Worm (Caenorhabditis elegans) whole organism, young adult: ENCODE results near the gene aexr-3.

Source experiments
- B0261.1 ChIP-seq: sonication (generic microtip); optimal IDR thresholded peaks from 2 replicates; lab custom pipeline; 2016; ENCODE audit warnings: mild to moderate bottlenecking, missing genetic modification characterization, moderate library complexity, missing compliant biosample characterization
- C17E4.6 ChIP-seq: fragments of 200-800 bp; sonication (Bioruptor generic); IDR thresholded peaks from 2 replicates; pipeline ENCODE4 v1.3.6; 2022; ENCODE audit warnings: missing genetic modification reagents, missing genetic modification characterization, missing compliant biosample characterization
- D2030.7 ChIP-seq: fragments of 200-800 bp; sonication (Bioruptor generic); IDR thresholded peaks from 2 replicates; pipeline ENCODE4 v1.3.6; 2022; ENCODE audit warnings: missing genetic modification reagents, missing genetic modification characterization, missing compliant biosample characterization
- F23B12.7 ChIP-seq: sonication (generic microtip); optimal IDR thresholded peaks from 2 replicates; lab custom pipeline; 2017; ENCODE audit warnings: missing genetic modification characterization, mild to moderate bottlenecking, missing compliant biosample characterization, antibody characterized with exemption, moderate library complexity; ENCODE audit not compliant: insufficient read depth
- F33H1.4 ChIP-seq: fragments of 200-800 bp; sonication (Bioruptor generic); IDR thresholded peaks from 2 replicates; pipeline ENCODE4 v1.3.6; 2022; ENCODE audit warnings: missing genetic modification reagents, missing genetic modification characterization, missing compliant biosample characterization
- F37B4.10 ChIP-seq: fragments of 200-800 bp; sonication (Bioruptor generic); IDR thresholded peaks from 2 replicates; pipeline ENCODE4 v1.3.6; 2022; ENCODE audit warnings: missing genetic modification characterization, missing compliant biosample characterization
- F49E8.2 ChIP-seq: sonication (generic microtip); optimal IDR thresholded peaks from 3 replicates; lab custom pipeline; 2017; ENCODE audit warnings: missing genetic modification characterization, mild to moderate bottlenecking, missing compliant biosample characterization, antibody characterized with exemption, moderate library complexity; ENCODE audit not compliant: insufficient read depth
- T26A5.8 ChIP-seq: sonication (generic microtip); optimal IDR thresholded peaks from 2 replicates; lab custom pipeline; 2016; ENCODE audit warnings: missing genetic modification characterization, missing compliant biosample characterization
- ZK185.1 ChIP-seq: sonication (generic microtip); optimal IDR thresholded peaks from 2 replicates; lab custom pipeline; 2016; ENCODE audit warnings: mild to moderate bottlenecking, missing genetic modification characterization, missing compliant biosample characterization; ENCODE audit not compliant: poor library complexity, severe bottlenecking
- ama-1 ChIP-seq, 3 experiments: fragments of 150-350 bp in 1 of 3; sonication (generic microtip) in 2 of 3; optimal IDR thresholded peaks; 2 replicates each; lab custom pipeline; 2014 to 2018; ENCODE audit warnings: missing biosample characterization in 2 of 3, missing genetic modification characterization in 2 of 3, missing genetic modification reagents in 2 of 3
- aptf-2 ChIP-seq: fragments of 200-800 bp; sonication (Bioruptor generic); conservative IDR thresholded peaks from 2 replicates; pipeline ENCODE4 v1.3.6; 2022; ENCODE audit warnings: missing genetic modification reagents, missing genetic modification characterization, missing compliant biosample characterization
- atf-7 ChIP-seq: sonication (generic microtip); optimal IDR thresholded peaks from 2 replicates; lab custom pipeline; 2017; ENCODE audit warnings: mild to moderate bottlenecking, missing genetic modification characterization, missing compliant biosample characterization
- attf-5 ChIP-seq: fragments of 200-800 bp; sonication (Bioruptor generic); optimal IDR thresholded peaks from 2 replicates; lab custom pipeline; 2018; ENCODE audit warnings: mild to moderate bottlenecking, missing genetic modification characterization, missing compliant biosample characterization
- attf-6 ChIP-seq: fragments of 200-800 bp; sonication (Bioruptor generic); IDR thresholded peaks from 2 replicates; pipeline ENCODE4 v1.3.6; 2022; ENCODE audit warnings: missing genetic modification reagents, missing genetic modification characterization, missing compliant biosample characterization
- bed-1 ChIP-seq: fragments of 200-800 bp; sonication (Bioruptor generic); IDR thresholded peaks from 2 replicates; pipeline ENCODE4 v1.3.6; 2022; ENCODE audit warnings: missing genetic modification reagents, missing genetic modification characterization, missing compliant biosample characterization
- bed-2 ChIP-seq: fragments of 200-800 bp; sonication (Bioruptor generic); IDR thresholded peaks from 2 replicates; pipeline ENCODE4 v1.3.6; 2022; ENCODE audit warnings: missing genetic modification reagents, missing genetic modification characterization, missing compliant biosample characterization
- ccch-3 ChIP-seq: fragments of 200-800 bp; sonication (Bioruptor generic); optimal IDR thresholded peaks from 2 replicates; lab custom pipeline; 2018; ENCODE audit warnings: mild to moderate bottlenecking, missing genetic modification characterization, missing compliant biosample characterization
- cebp-1 ChIP-seq, 2 experiments: fragments of 200-800 bp in 1 of 2; sonication (Bioruptor generic) in 1 of 2; sonication (generic microtip) in 1 of 2; IDR thresholded peaks in 1 of 2; optimal IDR thresholded peaks in 1 of 2; 2 replicates each; pipeline versions ENCODE4 v1.3.6 to Lab custom; 2017 to 2022; ENCODE audit warnings: missing compliant biosample characterization in 2 of 2, missing genetic modification characterization in 2 of 2, mild to moderate bottlenecking in 1 of 2, missing genetic modification reagents in 1 of 2, moderate library complexity in 1 of 2
- ceh-100 ChIP-seq: fragments of 200-800 bp; sonication (Bioruptor generic); IDR thresholded peaks from 2 replicates; pipeline ENCODE4 v1.3.6; 2022; ENCODE audit warnings: missing genetic modification reagents, missing genetic modification characterization, missing compliant biosample characterization
- ceh-40 ChIP-seq: fragments of 200-800 bp; sonication (Bioruptor generic); IDR thresholded peaks from 2 replicates; pipeline ENCODE4 v1.3.6; 2022; ENCODE audit warnings: missing genetic modification characterization, missing compliant biosample characterization
- die-1 ChIP-seq: sonication (generic microtip); optimal IDR thresholded peaks from 2 replicates; lab custom pipeline; 2016; ENCODE audit warnings: missing genotype, mild to moderate bottlenecking, missing genetic modification characterization, missing compliant biosample characterization
- dox-1 ChIP-seq: fragments of 200-800 bp; sonication (Bioruptor generic); IDR thresholded peaks from 2 replicates; pipeline ENCODE4 v1.3.6; 2022; ENCODE audit warnings: missing genetic modification reagents, missing genetic modification characterization, missing compliant biosample characterization
- dpff-1 ChIP-seq: sonication (generic microtip); optimal IDR thresholded peaks from 2 replicates; lab custom pipeline; 2017; ENCODE audit warnings: mild to moderate bottlenecking, missing genetic modification characterization, missing compliant biosample characterization
- ekl-4 ChIP-seq: fragments of 200-800 bp; sonication (Bioruptor generic); IDR thresholded peaks from 2 replicates; pipeline ENCODE4 v1.3.6; 2022; ENCODE audit warnings: missing genetic modification reagents, missing genetic modification characterization, missing compliant biosample characterization
- hmg-1.2 ChIP-seq: fragments of 200-800 bp; sonication (Bioruptor generic); IDR thresholded peaks from 2 replicates; pipeline ENCODE4 v1.3.6; 2022; ENCODE audit warnings: missing genetic modification reagents, missing genetic modification characterization, missing compliant biosample characterization
- lin-26 ChIP-seq: fragments of 200-800 bp; sonication (Bioruptor generic); IDR thresholded peaks from 2 replicates; pipeline ENCODE4 v1.3.6; 2022; ENCODE audit warnings: missing genetic modification reagents, missing genetic modification characterization, missing compliant biosample characterization
- lin-54 ChIP-seq: fragments of 200-800 bp; sonication (Bioruptor generic); optimal IDR thresholded peaks from 2 replicates; lab custom pipeline; 2018; ENCODE audit warnings: mild to moderate bottlenecking, missing genetic modification characterization, missing compliant biosample characterization
- lir-1 ChIP-seq: fragments of 200-800 bp; sonication (Bioruptor generic); conservative IDR thresholded peaks from 2 replicates; pipeline ENCODE4 v1.3.6; 2022; ENCODE audit warnings: missing genetic modification reagents, missing genetic modification characterization, missing compliant biosample characterization
- madf-10 ChIP-seq: sonication (generic microtip); optimal IDR thresholded peaks from 2 replicates; lab custom pipeline; 2016; ENCODE audit warnings: mild to moderate bottlenecking, missing genetic modification characterization, missing compliant biosample characterization
- mcd-1 ChIP-seq: fragments of 200-800 bp; sonication (Bioruptor generic); IDR thresholded peaks from 2 replicates; pipeline ENCODE4 v1.3.6; 2022; ENCODE audit warnings: missing genetic modification reagents, missing genetic modification characterization, missing compliant biosample characterization
- mes-4 ChIP-seq: sonication (generic microtip); optimal IDR thresholded peaks from 2 replicates; lab custom pipeline; 2016; ENCODE audit warnings: missing genotype, missing genetic modification characterization, missing compliant biosample characterization
- nhr-80 ChIP-seq: sonication (generic microtip); optimal IDR thresholded peaks from 2 replicates; lab custom pipeline; 2016; ENCODE audit warnings: missing genetic modification characterization, missing compliant biosample characterization
- nhr-90 ChIP-seq: sonication (generic microtip); optimal IDR thresholded peaks from 2 replicates; lab custom pipeline; 2016; ENCODE audit warnings: missing genotype, mild to moderate bottlenecking, missing genetic modification characterization, missing compliant biosample characterization
- pbrm-1 ChIP-seq: fragments of 200-800 bp; sonication (Bioruptor generic); IDR thresholded peaks from 2 replicates; pipeline ENCODE4 v1.3.6; 2022; ENCODE audit warnings: missing genetic modification reagents, missing genetic modification characterization, missing compliant biosample characterization
- pha-4 ChIP-seq: fragments of 150-350 bp; sonication (generic microtip); optimal IDR thresholded peaks from 2 replicates; lab custom pipeline; 2014; ENCODE audit warnings: missing biosample characterization, missing genetic modification reagents, missing genetic modification characterization
- rpc-1 ChIP-seq, 2 experiments: fragments of 150-350 bp in 1 of 2; sonication (generic microtip) in 1 of 2; optimal IDR thresholded peaks; 2 replicates each; lab custom pipeline; 2014 to 2018; ENCODE audit warnings: missing biosample characterization in 1 of 2, missing genetic modification characterization in 1 of 2, missing genetic modification reagents in 1 of 2, missing genotype in 1 of 2
- sea-2 ChIP-seq: fragments of 200-800 bp; sonication (Bioruptor generic); IDR thresholded peaks from 2 replicates; pipeline ENCODE4 v1.3.6; 2022; ENCODE audit warnings: missing genetic modification characterization, missing compliant biosample characterization
- snpc-1.3 ChIP-seq: sonication (generic microtip); optimal IDR thresholded peaks from 2 replicates; lab custom pipeline; 2017; ENCODE audit warnings: missing genetic modification characterization, mild to moderate bottlenecking, missing compliant biosample characterization, antibody characterized with exemption, moderate library complexity, missing genotype, missing genetic modification reagents; ENCODE audit not compliant: insufficient read depth
- snpc-3.4 ChIP-seq: sonication (generic microtip); optimal IDR thresholded peaks from 2 replicates; lab custom pipeline; 2017; ENCODE audit warnings: missing genetic modification characterization, mild to moderate bottlenecking, missing compliant biosample characterization, antibody characterized with exemption, moderate library complexity, missing genotype, missing genetic modification reagents
- snpc-4 ChIP-seq, 5 experiments: fragments of 150-350 bp in 1 of 5; sonication (generic microtip) in 4 of 5; optimal IDR thresholded peaks; 2 replicates each; lab custom pipeline; 2014 to 2018; ENCODE audit warnings: missing genetic modification characterization in 5 of 5, missing biosample characterization in 3 of 5, antibody characterized with exemption in 2 of 5, mild to moderate bottlenecking in 2 of 5, missing compliant biosample characterization in 2 of 5, missing genotype in 2 of 5, moderate library complexity in 2 of 5, missing genetic modification reagents in 1 of 5
- tbp1 ChIP-seq: fragments of 200-800 bp; sonication (Bioruptor generic); optimal IDR thresholded peaks from 2 replicates; lab custom pipeline; 2018; ENCODE audit warnings: mild to moderate bottlenecking, missing genetic modification characterization, missing compliant biosample characterization
- tbx-9 ChIP-seq: sonication (generic microtip); optimal IDR thresholded peaks from 2 replicates; lab custom pipeline; 2016; ENCODE audit warnings: borderline replicate concordance, missing genetic modification characterization, inconsistent platforms, missing compliant biosample characterization
- xnd-1 ChIP-seq: sonication (generic microtip); optimal IDR thresholded peaks from 2 replicates; lab custom pipeline; 2016; ENCODE audit warnings: missing genotype, missing genetic modification reagents, missing genetic modification characterization, missing compliant biosample characterization
- ztf-18 ChIP-seq: sonication (generic microtip); optimal IDR thresholded peaks from 2 replicates; lab custom pipeline; 2016; ENCODE audit warnings: missing genotype, mild to moderate bottlenecking, missing genetic modification characterization, missing compliant biosample characterization
- ztf-22 ChIP-seq: fragments of 200-800 bp; sonication (Bioruptor generic); optimal IDR thresholded peaks from 2 replicates; lab custom pipeline; 2018; ENCODE audit warnings: mild to moderate bottlenecking, missing genetic modification characterization, moderate library complexity, missing compliant biosample characterization

Gene aexr-3

ce11 chrX:8945011-8945410, 16.0 kb downstream of the aexr-3 start:
- TF ChIP-seq aptf-2, result no peak
- peak; percentile 77 for TF ChIP-seq B0261.1 (tag; lab: Kevin White, UChicago)
- TF ChIP-seq rpc-1 (optimal IDR thresholded peaks at IDR 0.05; lab: Kevin White, UChicago), result peak; percentile 78
- peak; percentile 90 for TF ChIP-seq rpc-1 (tag; optimal IDR thresholded peaks at IDR 0.05; lab: Kevin White, UChicago)
- no peak for TF ChIP-seq F49E8.2 (tag; lab: Kevin White, UChicago)
- TF ChIP-seq snpc-1.3 (tag; lab: Kevin White, UChicago), result peak; percentile 74
- TF ChIP-seq tbx-9 (tag; lab: Kevin White, UChicago), result no peak
- TF ChIP-seq hmg-1.2, result peak; percentile 58
- no peak for TF ChIP-seq ccch-3 (GFP tag; lab: Kevin White, UChicago)
- no peak for TF ChIP-seq T26A5.8 (tag; lab: Kevin White, UChicago)
- TF ChIP-seq mes-4 (tag; lab: Kevin White, UChicago), result peak; percentile 9
- TF ChIP-seq lin-54 (GFP tag; lab: Kevin White, UChicago), result no peak
- no peak for TF ChIP-seq xnd-1
- no peak for TF ChIP-seq attf-6 (GFP tag; lab: Robert Waterston, UW)
- TF ChIP-seq F33H1.4 (GFP tag; lab: Robert Waterston, UW), result no peak
- no peak for TF ChIP-seq dox-1 (GFP tag; lab: Robert Waterston, UW)
- TF ChIP-seq ZK185.1 (tag; lab: Kevin White, UChicago), result peak; percentile 33
- no peak for TF ChIP-seq atf-7 (tag; lab: Kevin White, UChicago)
- TF ChIP-seq tbp1 (GFP tag; lab: Kevin White, UChicago), result peak; percentile 90
- peak; percentile 49 for TF ChIP-seq D2030.7 (GFP tag; lab: Robert Waterston, UW)
- TF ChIP-seq C17E4.6 (GFP tag; lab: Robert Waterston, UW), result no peak
- TF ChIP-seq dpff-1, result no peak
- TF ChIP-seq snpc-4 (GFP tag; optimal IDR thresholded peaks at IDR 0.05; lab: Kevin White, UChicago), result no peak
- TF ChIP-seq snpc-4 (tag; optimal IDR thresholded peaks at IDR 0.05; lab: Kevin White, UChicago), result peak in 1 of 4 experiments; percentile 2
- peak; percentile 58; the same call in 1 of the 2 replicates for TF ChIP-seq pbrm-1 (GFP tag; lab: Robert Waterston, UW)
- peak; percentile 30 for TF ChIP-seq F23B12.7
- TF ChIP-seq ztf-18 (tag; lab: Kevin White, UChicago), result peak; percentile 3
- TF ChIP-seq snpc-3.4 (tag; lab: Kevin White, UChicago), result peak; percentile 26
- TF ChIP-seq nhr-90 (tag; lab: Kevin White, UChicago), result peak; percentile 50
- peak; percentile 61 for TF ChIP-seq die-1 (tag; lab: Kevin White, UChicago)
- no peak for TF ChIP-seq lir-1 (GFP tag; lab: Robert Waterston, UW)
- TF ChIP-seq, all 124 proteins: peak for 15

- peak; percentile 77 for TF ChIP-seq B0261.1 (tag; lab: Kevin White, UChicago)
- no peak for TF ChIP-seq ztf-22 (GFP tag; lab: Kevin White, UChicago)
- peak; percentile 93 for TF ChIP-seq tbp1 (GFP tag; lab: Kevin White, UChicago)
- TF ChIP-seq ceh-100 (GFP tag; lab: Robert Waterston, UW), result no peak
- TF ChIP-seq lin-26 (GFP tag; lab: Robert Waterston, UW), result peak; percentile 77; the same call in 1 of the 2 replicates
- TF ChIP-seq mcd-1 (GFP tag; lab: Robert Waterston, UW), result 0 out of 2 replicates have a peak, but pooled peaks have one; percentile 37
- TF ChIP-seq madf-10 (tag; lab: Kevin White, UChicago), result no peak
- peak; percentile 24 for TF ChIP-seq snpc-1.3 (tag; lab: Kevin White, UChicago)
- no peak for TF ChIP-seq nhr-80 (tag; lab: Kevin White, UChicago)
- TF ChIP-seq F37B4.10 (GFP tag; lab: Robert Waterston, UW), result no peak
- TF ChIP-seq attf-5 (GFP tag; lab: Kevin White, UChicago), result peak; percentile 18
- TF ChIP-seq hmg-1.2, result peak; percentile 68
- TF ChIP-seq bed-2, result no peak
- peak; percentile 19; the same call in 1 of the 2 replicates for TF ChIP-seq ceh-40 (GFP tag; lab: Robert Waterston, UW)
- TF ChIP-seq ama-1 (optimal IDR thresholded peaks at IDR 0.05; lab: Kevin White, UChicago), result no peak
- TF ChIP-seq ama-1 (GFP tag; optimal IDR thresholded peaks at IDR 0.05; lab: Kevin White, UChicago), result peak in 1 of 2 experiments; percentile 36
- TF ChIP-seq cebp-1 (GFP tag; IDR thresholded peaks at IDR 0.05; lab: Robert Waterston, UW), result no peak
- TF ChIP-seq cebp-1 (tag; optimal IDR thresholded peaks at IDR 0.05; lab: Kevin White, UChicago), result peak; percentile 23
- 0 out of 2 replicates have a peak, but pooled peaks have one; percentile 31 for TF ChIP-seq ekl-4
- TF ChIP-seq pha-4 (tag; lab: Kevin White, UChicago), result no peak
- TF ChIP-seq die-1 (tag; lab: Kevin White, UChicago), result peak; percentile 68
- no peak for TF ChIP-seq sea-2
- TF ChIP-seq bed-1 (GFP tag; lab: Robert Waterston, UW), result no peak
Observed at ce11 chrX:8944078-8944477, 16.9 kb downstream of the aexr-3 start.
